Fruit fly (Drosophila melanogaster) whole organism, prepupa: ENCODE data around the gene Pp2B-14D.

Source experiments
- Blimp-1 ChIP-seq: fragments of 200-800 bp; sonication (Bioruptor generic); optimal IDR thresholded peaks from 3 replicates; lab custom pipeline; 2017; ENCODE audit warnings: missing biosample characterization, missing genetic modification characterization, mild to moderate bottlenecking, moderate library complexity, missing genetic modification reagents
- CG11294 ChIP-seq: fragments of 200-800 bp; sonication (Bioruptor generic); IDR thresholded peaks from 2 replicates; pipeline ENCODE4 v1.3.6; 2022; ENCODE audit warnings: missing biosample characterization, missing genetic modification characterization
- CG1621 ChIP-seq: fragments of 200-800 bp; sonication (Bioruptor generic); optimal IDR thresholded peaks from 3 replicates; lab custom pipeline; 2018; ENCODE audit warnings: missing biosample characterization, mild to moderate bottlenecking, missing genetic modification characterization
- CG6854 ChIP-seq: fragments of 200-800 bp; sonication (Bioruptor generic); optimal IDR thresholded peaks from 2 replicates; lab custom pipeline; 2017; ENCODE audit warnings: missing biosample characterization, mild to moderate bottlenecking, missing genetic modification characterization
- CG8319 ChIP-seq: fragments of 200-800 bp; sonication (Bioruptor generic); optimal IDR thresholded peaks from 3 replicates; lab custom pipeline; 2016; ENCODE audit warnings: missing biosample characterization, missing genetic modification characterization
- CG9139 ChIP-seq: fragments of 200-800 bp; sonication (Bioruptor generic); optimal IDR thresholded peaks from 3 replicates; lab custom pipeline; 2017; ENCODE audit warnings: missing biosample characterization, mild to moderate bottlenecking, missing genetic modification characterization
- Hr39 ChIP-seq: fragments of 200-800 bp; sonication (Bioruptor generic); optimal IDR thresholded peaks from 2 replicates; lab custom pipeline; 2016; ENCODE audit warnings: missing biosample characterization, missing genetic modification characterization
- Met ChIP-seq: fragments of 200-800 bp; sonication (Bioruptor generic); optimal IDR thresholded peaks from 3 replicates; lab custom pipeline; 2016; ENCODE audit warnings: missing biosample characterization, missing genetic modification characterization
- Sox14 ChIP-seq: fragments of 200-800 bp; sonication (Bioruptor generic); optimal IDR thresholded peaks from 3 replicates; lab custom pipeline; 2016; ENCODE audit warnings: missing biosample characterization, missing genetic modification characterization
- acj6 ChIP-seq: fragments of 200-800 bp; sonication (Bioruptor generic); optimal IDR thresholded peaks from 3 replicates; lab custom pipeline; 2016; ENCODE audit warnings: missing biosample characterization, missing genetic modification characterization
- dsx ChIP-seq: fragments of 200-800 bp; optimal IDR thresholded peaks from 3 replicates; lab custom pipeline; 2019; ENCODE audit warnings: missing biosample characterization, mild to moderate bottlenecking, missing genetic modification characterization, moderate library complexity; ENCODE audit not compliant: poor library complexity, severe bottlenecking
- svp ChIP-seq: fragments of 200-800 bp; sonication (Bioruptor generic); peaks from one replicate; lab custom pipeline; 2016; ENCODE audit warnings: missing biosample characterization, missing genetic modification characterization

- TF ChIP-seq Sox14 (GFP tag; lab: Kevin White, UChicago), result no peak
- no peak for TF ChIP-seq CG11294
- no peak for TF ChIP-seq CG8319 (GFP tag; lab: Kevin White, UChicago)
- no peak for TF ChIP-seq Hr39 (GFP tag; lab: Kevin White, UChicago)
- no peak for TF ChIP-seq CG9139 (GFP tag; lab: Kevin White, UChicago)
- TF ChIP-seq dsx (GFP tag; lab: Kevin White, UChicago), result no peak
- TF ChIP-seq Met (GFP tag; lab: Kevin White, UChicago), result no peak
- TF ChIP-seq CG6854, result no peak
- TF ChIP-seq CG1621 (tag; lab: Kevin White, UChicago), result no peak
- TF ChIP-seq Blimp-1 (GFP tag; lab: Kevin White, UChicago), result no peak
- TF ChIP-seq svp (GFP tag; lab: Kevin White, UChicago), result no peak
- no peak for TF ChIP-seq acj6 (GFP tag; lab: Kevin White, UChicago)
Observed at dm6 chrX:16598336-16598977, 38.6 kb upstream of the Pp2B-14D start.
